Fruit fly (Drosophila melanogaster) whole organism, embryonic: Measurements from ENCODE around the gene Ppm1.

Source experiments
- Asciz ChIP-seq: fragments of 200-800 bp; sonication (Bioruptor generic); optimal IDR thresholded peaks from 2 replicates; lab custom pipeline; 2017; ENCODE audit warnings: missing biosample characterization, mild to moderate bottlenecking, missing genetic modification characterization, missing genetic modification reagents
- Atf6 ChIP-seq: fragments of 200-800 bp; sonication (Bioruptor generic); IDR thresholded peaks from 2 replicates; pipeline ENCODE4 v1.3.6; 2022; ENCODE audit warnings: missing biosample characterization, missing genetic modification characterization
- CG10267 ChIP-seq: fragments of 200-800 bp; sonication (Bioruptor generic); optimal IDR thresholded peaks from 2 replicates; lab custom pipeline; 2018; ENCODE audit warnings: missing biosample characterization, mild to moderate bottlenecking, missing genetic modification characterization, moderate library complexity
- CG10431 ChIP-seq: fragments of 200-800 bp; sonication (Bioruptor generic); optimal IDR thresholded peaks from 3 replicates; lab custom pipeline; 2018; ENCODE audit warnings: missing biosample characterization, mild to moderate bottlenecking, missing genetic modification characterization
- CG11247 ChIP-seq: fragments of 200-800 bp; sonication (Bioruptor generic); IDR thresholded peaks from 2 replicates; pipeline ENCODE4 v1.3.6; 2022; ENCODE audit warnings: missing biosample characterization, missing genetic modification characterization
- CG11695 ChIP-seq: fragments of 200-800 bp; sonication (Bioruptor generic); IDR thresholded peaks from 3 replicates; pipeline ENCODE4 v1.3.6; 2022; ENCODE audit warnings: missing biosample characterization, missing genetic modification characterization
- CG11723 ChIP-seq: fragments of 200-800 bp; sonication (Bioruptor generic); optimal IDR thresholded peaks from 2 replicates; lab custom pipeline; 2017; ENCODE audit warnings: missing biosample characterization, mild to moderate bottlenecking, missing genetic modification characterization
- CG12391 ChIP-seq: fragments of 200-800 bp; sonication (Bioruptor generic); optimal IDR thresholded peaks from 3 replicates; lab custom pipeline; 2018; ENCODE audit warnings: missing biosample characterization, mild to moderate bottlenecking, missing genetic modification characterization, moderate library complexity
- CG12659 ChIP-seq: fragments of 200-800 bp; sonication (Bioruptor generic); optimal IDR thresholded peaks from 3 replicates; lab custom pipeline; 2017; ENCODE audit warnings: mild to moderate bottlenecking, missing biosample characterization, missing genetic modification reagents, missing genetic modification characterization
- CG15011 ChIP-seq: fragments of 200-800 bp; sonication (Bioruptor generic); optimal IDR thresholded peaks from 3 replicates; lab custom pipeline; 2018; ENCODE audit warnings: missing biosample characterization, mild to moderate bottlenecking, missing genetic modification characterization
- CG17328 ChIP-seq: fragments of 200-800 bp; sonication (Bioruptor generic); IDR thresholded peaks from 2 replicates; pipeline ENCODE4 v1.3.6; 2022; ENCODE audit warnings: missing biosample characterization, missing genetic modification characterization
- CG1832 ChIP-seq: fragments of 200-800 bp; sonication (Bioruptor generic); optimal IDR thresholded peaks from 2 replicates; lab custom pipeline; 2017; ENCODE audit warnings: missing biosample characterization, mild to moderate bottlenecking, missing genetic modification characterization, inconsistent platforms
- CG2199 ChIP-seq: fragments of 200-800 bp; sonication (Bioruptor generic); IDR thresholded peaks from 3 replicates; pipeline ENCODE4 v1.3.6; 2022; ENCODE audit warnings: missing biosample characterization, missing genetic modification characterization
- CG2712 ChIP-seq: fragments of 200-800 bp; optimal IDR thresholded peaks from 3 replicates; lab custom pipeline; 2019; ENCODE audit warnings: missing biosample characterization, mild to moderate bottlenecking, missing genetic modification characterization, moderate library complexity
- CG5245 ChIP-seq: fragments of 200-800 bp; sonication (Bioruptor generic); optimal IDR thresholded peaks from 3 replicates; lab custom pipeline; 2016; ENCODE audit warnings: missing biosample characterization, missing genetic modification characterization
- CG6272 ChIP-seq: fragments of 200-800 bp; sonication (Bioruptor generic); IDR thresholded peaks from 2 replicates; pipeline ENCODE4 v1.3.6; 2022; ENCODE audit warnings: missing biosample characterization, missing genetic modification characterization
- CG7839 ChIP-seq: fragments of 200-800 bp; sonication (Bioruptor generic); optimal IDR thresholded peaks from 3 replicates; lab custom pipeline; 2018; ENCODE audit warnings: missing biosample characterization, mild to moderate bottlenecking, missing genetic modification characterization, moderate library complexity
- CG7963 ChIP-seq: fragments of 200-800 bp; sonication (Bioruptor generic); IDR thresholded peaks from 3 replicates; pipeline ENCODE4 v1.3.6; 2022; ENCODE audit warnings: missing biosample characterization, missing genetic modification characterization; ENCODE audit not compliant: partially characterized antibody
- CG8290 ChIP-seq, 3 experiments: fragments of 200-800 bp; sonication (Bioruptor generic); optimal IDR thresholded peaks; 2 replicates each; lab custom pipeline; 2016 to 2019; ENCODE audit warnings: missing biosample characterization in 3 of 3, missing genetic modification characterization in 3 of 3, mild to moderate bottlenecking in 2 of 3, moderate library complexity in 1 of 3
- CG9727 ChIP-seq: fragments of 200-800 bp; sonication (Bioruptor generic); optimal IDR thresholded peaks from 3 replicates; lab custom pipeline; 2017; ENCODE audit warnings: missing biosample characterization, mild to moderate bottlenecking, missing genetic modification characterization
- E2f1 ChIP-seq: fragments of 200-800 bp; sonication (Bioruptor generic); IDR thresholded peaks from 2 replicates; pipeline ENCODE4 v1.3.6; 2022; ENCODE audit warnings: missing biosample characterization, missing genetic modification characterization
- ERR ChIP-seq: fragments of 200-800 bp; sonication (Bioruptor generic); optimal IDR thresholded peaks from 2 replicates; lab custom pipeline; 2016; ENCODE audit warnings: missing biosample characterization, missing genetic modification characterization
- Fer1 ChIP-seq: fragments of 200-800 bp; sonication (Bioruptor generic); optimal IDR thresholded peaks from 2 replicates; lab custom pipeline; 2017; ENCODE audit warnings: missing biosample characterization, mild to moderate bottlenecking, missing genetic modification characterization
- HLH3B ChIP-seq: fragments of 200-800 bp; sonication (Bioruptor generic); IDR thresholded peaks from 2 replicates; pipeline ENCODE4 v1.3.6; 2022; ENCODE audit warnings: missing biosample characterization, missing genetic modification characterization
- MBD-R2 ChIP-seq: fragments of 200-800 bp; sonication (Bioruptor generic); IDR thresholded peaks from 2 replicates; pipeline ENCODE4 v1.3.6; 2022; ENCODE audit warnings: missing biosample characterization, missing genetic modification characterization
- NK7.1 ChIP-seq: fragments of 200-800 bp; sonication (Bioruptor generic); optimal IDR thresholded peaks from 3 replicates; lab custom pipeline; 2016; ENCODE audit warnings: missing biosample characterization, missing genetic modification characterization
- Nf-YA ChIP-seq: fragments of 200-800 bp; sonication (Bioruptor generic); IDR thresholded peaks from 2 replicates; pipeline ENCODE4 v1.3.6; 2022; ENCODE audit warnings: missing biosample characterization, missing genetic modification characterization
- Ssrp ChIP-seq: fragments of 200-800 bp; sonication (Bioruptor generic); optimal IDR thresholded peaks from 2 replicates; lab custom pipeline; 2018; ENCODE audit warnings: missing biosample characterization, mild to moderate bottlenecking, missing genetic modification characterization, moderate library complexity
- Taf1 ChIP-seq: fragments of 200-800 bp; sonication (Bioruptor generic); IDR thresholded peaks from 2 replicates; pipeline ENCODE4 v1.3.6; 2022; ENCODE audit warnings: missing biosample characterization, missing genetic modification characterization
- Trl ChIP-seq, 3 experiments: fragments of >200 bp in 2 of 3; fragments of 200-800 bp in 1 of 3; sonication (Bioruptor generic) in 1 of 3; optimal IDR thresholded peaks; 2 replicates in 1 of 3; 3 replicates in 2 of 3; lab custom pipeline; 2016 to 2017; ENCODE audit warnings: missing biosample characterization in 1 of 3, missing genetic modification characterization in 1 of 3
- ap ChIP-seq: fragments of 200-800 bp; sonication (Bioruptor generic); IDR thresholded peaks from 2 replicates; pipeline ENCODE4 v1.3.6; 2022; ENCODE audit warnings: missing biosample characterization, missing genetic modification characterization
- ase ChIP-seq: fragments of 200-800 bp; sonication (Bioruptor generic); IDR thresholded peaks from 3 replicates; pipeline ENCODE4 v1.3.6; 2022; ENCODE audit warnings: missing biosample characterization, missing genetic modification characterization
- crol ChIP-seq: fragments of 200-800 bp; sonication (Bioruptor generic); IDR thresholded peaks from 2 replicates; pipeline ENCODE4 v1.3.6; 2022; ENCODE audit warnings: missing biosample characterization, missing genetic modification characterization
- dpn ChIP-seq, 2 experiments: fragments of 200-800 bp; sonication (Bioruptor generic); optimal IDR thresholded peaks; 3 replicates each; lab custom pipeline; 2016; ENCODE audit warnings: missing biosample characterization in 2 of 2, missing genetic modification characterization in 2 of 2
- fd102C ChIP-seq: fragments of 200-800 bp; sonication (Bioruptor generic); optimal IDR thresholded peaks from 2 replicates; lab custom pipeline; 2018; ENCODE audit warnings: missing biosample characterization, mild to moderate bottlenecking, missing genetic modification characterization, moderate library complexity
- gro ChIP-seq: fragments of 200-800 bp; sonication (Bioruptor generic); optimal IDR thresholded peaks from 2 replicates; lab custom pipeline; 2016; ENCODE audit warnings: missing biosample characterization, missing genetic modification characterization
- ind ChIP-seq: fragments of 200-800 bp; sonication (Bioruptor generic); optimal IDR thresholded peaks from 3 replicates; lab custom pipeline; 2016; ENCODE audit warnings: missing biosample characterization, missing genetic modification characterization
- kah ChIP-seq: fragments of 200-800 bp; sonication (Bioruptor generic); optimal IDR thresholded peaks from 2 replicates; lab custom pipeline; 2018; ENCODE audit warnings: missing biosample characterization, mild to moderate bottlenecking, missing genetic modification characterization
- nom ChIP-seq: fragments of 200-800 bp; sonication (Bioruptor generic); optimal IDR thresholded peaks from 2 replicates; lab custom pipeline; 2017; ENCODE audit warnings: missing biosample characterization, missing genetic modification characterization, mild to moderate bottlenecking, moderate library complexity, missing genetic modification reagents
- oc ChIP-seq: fragments of 200-800 bp; sonication (Bioruptor generic); optimal IDR thresholded peaks from 2 replicates; lab custom pipeline; 2018; ENCODE audit warnings: missing biosample characterization, mild to moderate bottlenecking, missing genetic modification characterization, moderate library complexity
- odd ChIP-seq: fragments of 200-800 bp; sonication (Bioruptor generic); optimal IDR thresholded peaks from 2 replicates; lab custom pipeline; 2017; ENCODE audit warnings: missing biosample characterization, mild to moderate bottlenecking, missing genetic modification characterization
- pfk ChIP-seq: fragments of 200-800 bp; sonication (Bioruptor generic); optimal IDR thresholded peaks from 2 replicates; lab custom pipeline; 2018; ENCODE audit warnings: missing biosample characterization, mild to moderate bottlenecking, missing genetic modification characterization, moderate library complexity
- prd ChIP-seq, 3 experiments: fragments of >200 bp in 2 of 3; fragments of 200-800 bp in 1 of 3; sonication (Bioruptor generic) in 1 of 3; optimal IDR thresholded peaks in 2 of 3; IDR thresholded peaks in 1 of 3; 2 replicates in 2 of 3; 3 replicates in 1 of 3; pipeline versions ENCODE4 v1.3.6 to Lab custom; 2017 to 2022; ENCODE audit warnings: missing biosample characterization in 1 of 3, missing genetic modification characterization in 1 of 3
- pzg ChIP-seq: fragments of 200-800 bp; sonication (Bioruptor generic); optimal IDR thresholded peaks from 3 replicates; lab custom pipeline; 2018; ENCODE audit warnings: missing biosample characterization, mild to moderate bottlenecking, missing genetic modification characterization, moderate library complexity
- run ChIP-seq: fragments of 200-800 bp; sonication (Bioruptor generic); optimal IDR thresholded peaks from 3 replicates; lab custom pipeline; 2018; ENCODE audit warnings: missing biosample characterization, mild to moderate bottlenecking, missing genetic modification characterization
- sc ChIP-seq, 3 experiments: fragments of >200 bp in 2 of 3; fragments of 200-800 bp in 1 of 3; sonication (Bioruptor generic) in 1 of 3; optimal IDR thresholded peaks; 2 replicates in 2 of 3; 3 replicates in 1 of 3; lab custom pipeline; 2017; ENCODE audit warnings: mild to moderate bottlenecking in 1 of 3, missing biosample characterization in 1 of 3, missing genetic modification characterization in 1 of 3, missing genetic modification reagents in 1 of 3
- stc ChIP-seq: fragments of 200-800 bp; sonication (Bioruptor generic); IDR thresholded peaks from 2 replicates; pipeline ENCODE4 v1.3.6; 2022; ENCODE audit warnings: missing biosample characterization, missing genetic modification characterization

Ppm1 gene

DNA sequence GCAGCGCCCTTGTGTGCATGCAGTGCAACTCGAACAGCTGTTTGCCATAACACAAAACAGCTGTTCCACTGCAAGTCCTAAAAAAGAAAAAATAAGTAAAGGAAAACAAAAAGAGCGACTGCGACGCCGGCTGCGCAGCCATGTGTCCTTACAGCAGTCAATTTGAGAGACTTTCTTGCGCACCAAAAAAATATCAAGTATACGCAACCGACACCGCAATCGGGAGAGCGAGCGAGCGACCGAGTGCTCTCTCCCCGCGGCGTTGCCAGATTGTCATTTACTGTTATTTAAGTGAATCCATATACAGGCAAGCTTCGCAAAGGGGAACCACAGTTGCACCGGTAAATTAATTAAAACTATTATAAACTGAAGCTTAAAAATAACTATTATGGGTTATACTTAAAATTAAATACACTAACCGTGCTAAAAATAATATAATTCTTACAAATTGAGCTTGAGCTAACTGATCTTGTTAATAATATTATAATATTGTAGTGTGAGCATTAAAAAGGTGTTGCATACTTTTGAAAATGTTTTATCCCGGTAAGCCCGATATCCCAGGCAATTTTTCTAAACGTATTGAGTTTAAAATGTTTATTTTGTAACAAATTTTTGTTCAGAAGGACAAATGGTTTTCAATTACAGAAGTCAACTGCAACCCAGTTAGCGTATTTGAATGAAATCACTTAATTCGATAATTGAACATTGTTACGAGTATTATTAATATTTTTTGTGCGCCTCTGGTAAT is 49.0 kb downstream of the Ppm1 start (continued):
- TF ChIP-seq prd (optimal IDR thresholded peaks at IDR 0.05; lab: Kevin White, UChicago) (no peak), prd (GFP tag; IDR thresholded peaks at IDR 0.05; lab: Robert Waterston, UW) (peak; percentile 68; the same call in 2 of the 3 replicates), ind (GFP tag; lab: Kevin White, UChicago) (peak; percentile 59), Trl (optimal IDR thresholded peaks at IDR 0.05; lab: Kevin White, UChicago) (peak; percentile 72 to 83), Trl (GFP tag; optimal IDR thresholded peaks at IDR 0.05; lab: Kevin White, UChicago) (peak; percentile 12), Taf1 (GFP tag; lab: Robert Waterston, UW) (peak; percentile 48), Nf-YA (GFP tag; lab: Robert Waterston, UW) (no peak), CG7963 (GFP tag; lab: Robert Waterston, UW) (no peak), ase (GFP tag; lab: Robert Waterston, UW) (peak; percentile 72; the same call in 2 of the 3 replicates), CG12659 (GFP tag; lab: Kevin White, UChicago) (no peak), CG11695 (GFP tag; lab: Robert Waterston, UW) (no peak), gro (GFP tag; lab: Kevin White, UChicago) (no peak), E2f1 (GFP tag; lab: Robert Waterston, UW) (peak; percentile 45; the same call in 1 of the 2 replicates), CG5245 (GFP tag; lab: Kevin White, UChicago) (no peak), CG15011 (GFP tag; lab: Kevin White, UChicago) (no peak), sc (optimal IDR thresholded peaks at IDR 0.05; lab: Kevin White, UChicago) (no peak), sc (GFP tag; optimal IDR thresholded peaks at IDR 0.05; lab: Kevin White, UChicago) (no peak), CG12391 (tag; lab: Kevin White, UChicago) (peak; percentile 52), CG7839 (tag; lab: Kevin White, UChicago) (peak; percentile 43), CG9727 (GFP tag; lab: Kevin White, UChicago) (no peak), kah (GFP tag; lab: Kevin White, UChicago) (no peak), odd (GFP tag; lab: Kevin White, UChicago) (no peak), Ssrp (tag; lab: Kevin White, UChicago) (peak; percentile 30), CG11247 (peak; percentile 71), run (tag; lab: Kevin White, UChicago) (no peak), CG17328 (GFP tag; lab: Robert Waterston, UW) (no peak), Fer1 (GFP tag; lab: Kevin White, UChicago) (no peak), CG10431 (no peak), CG2199 (GFP tag; lab: Robert Waterston, UW) (no peak), pfk (GFP tag; lab: Kevin White, UChicago) (no peak), pzg (GFP tag; lab: Kevin White, UChicago) (peak; percentile 13), NK7.1 (GFP tag; lab: Kevin White, UChicago) (no peak), Atf6 (GFP tag; lab: Robert Waterston, UW) (peak; percentile 57; the same call in 1 of the 2 replicates), MBD-R2 (GFP tag; lab: Robert Waterston, UW) (peak; percentile 12; the same call in 1 of the 2 replicates), crol (no peak), HLH3B (GFP tag; lab: Robert Waterston, UW) (peak; percentile 52; the same call in 1 of the 2 replicates), oc (no peak), CG10267 (tag; lab: Kevin White, UChicago) (peak; percentile 12), ERR (GFP tag; lab: Kevin White, UChicago) (no peak), Asciz (GFP tag; lab: Kevin White, UChicago) (no peak), CG6272 (no peak; the same call in 1 of the 2 replicates), fd102C (GFP tag; lab: Kevin White, UChicago) (no peak), CG1832 (GFP tag; lab: Kevin White, UChicago) (no peak), dpn (GFP tag; optimal IDR thresholded peaks at IDR 0.05; lab: Kevin White, UChicago) (peak in 1 of 2 experiments; percentile 25), stc (peak; percentile 57; the same call in 1 of the 2 replicates), CG11723 (GFP tag; lab: Kevin White, UChicago) (no peak), CG8290 (GFP tag; optimal IDR thresholded peaks at IDR 0.05; lab: Kevin White, UChicago) (peak; percentile 36), CG8290 (tag; optimal IDR thresholded peaks at IDR 0.05; lab: Kevin White, UChicago) (peak; percentile 22 to 73), nom (GFP tag; lab: Kevin White, UChicago) (peak; percentile 14), ap (GFP tag; lab: Robert Waterston, UW) (0 out of 2 replicates have a peak, but pooled peaks have one; percentile 45), CG2712 (peak; percentile 26)
